Worm (Caenorhabditis elegans): ENCODE measurements around the gene srlf-14.

- TF ChIP-seq ama-1 (optimal IDR thresholded peaks at IDR 0.05) (no peak), F13C5.2 (tag; optimal IDR thresholded peaks at IDR 0.05) (no peak), scrt-1 (GFP tag; IDR thresholded peaks at IDR 0.05) (no peak), sea-1 (GFP tag; conservative IDR thresholded peaks at IDR 0.05) (no peak), tbx-37 (GFP tag; conservative IDR thresholded peaks at IDR 0.05) (no peak)
Measured at ce11 chrIV:10870158-10870557, 24.0 kb downstream of the srlf-14 start.

All from whole organism, early embryonic.